Worm (Caenorhabditis elegans) whole organism, L3 larva: Measurements from ENCODE around the gene Y41D4B.17.

ENCODE experiments used
- aly-2 ChIP-seq: fragments of 150-350 bp; optimal IDR thresholded peaks from 2 replicates; lab custom pipeline; 2014; ENCODE audit warnings: missing biosample characterization, missing genetic modification characterization
- ama-1 ChIP-seq: fragments of 150-350 bp; optimal IDR thresholded peaks from 2 replicates; lab custom pipeline; 2018
- daf-12 ChIP-seq: fragments of 150-350 bp; optimal IDR thresholded peaks from 2 replicates; lab custom pipeline; 2014; ENCODE audit warnings: missing biosample characterization, missing genetic modification reagents, missing genetic modification characterization
- mdl-1 ChIP-seq: fragments of 150-350 bp; optimal IDR thresholded peaks from 2 replicates; lab custom pipeline; 2014; ENCODE audit warnings: missing biosample characterization, missing genetic modification characterization
- nhr-76 ChIP-seq: fragments of 150-350 bp; sonication (generic microtip); optimal IDR thresholded peaks from 5 replicates; lab custom pipeline; 2014; ENCODE audit warnings: missing biosample characterization, missing genetic modification characterization
- pqm-1 ChIP-seq: fragments of 150-350 bp; optimal IDR thresholded peaks from 2 replicates; lab custom pipeline; 2017; ENCODE audit warnings: missing biosample characterization, missing genetic modification characterization, inconsistent platforms
- skn-1 ChIP-seq: fragments of 150-350 bp; optimal IDR thresholded peaks from 2 replicates; lab custom pipeline; 2014; ENCODE audit warnings: missing biosample characterization, missing genetic modification characterization
- tbx-2 ChIP-seq: sonication (generic microtip); optimal IDR thresholded peaks from 2 replicates; lab custom pipeline; 2016; ENCODE audit warnings: mild to moderate bottlenecking, missing genetic modification characterization, missing compliant biosample characterization

DNA sequence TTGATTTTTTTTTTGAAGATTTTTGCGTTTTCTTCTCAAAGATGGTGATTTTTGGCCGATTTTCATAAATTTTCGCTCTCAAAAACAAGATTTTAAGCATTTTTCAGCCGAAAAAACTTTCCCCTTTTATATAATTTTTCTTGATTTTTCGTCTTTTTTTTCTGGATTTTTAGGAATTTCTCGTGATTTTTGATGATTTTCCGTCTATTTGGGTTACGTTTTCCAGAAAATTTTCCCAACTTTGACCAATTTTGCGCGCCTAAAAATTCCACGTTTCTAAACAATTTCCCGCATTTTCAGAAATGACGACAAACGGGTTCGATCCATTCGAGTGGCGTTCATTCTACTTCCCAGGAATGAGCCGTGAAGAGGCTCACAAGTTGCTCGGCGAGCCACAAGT lies 37.1 kb downstream of the Y41D4B.17 start, which contains the start of gene ced-2:
- TF ChIP-seq skn-1 (tag; lab: Kevin White, UChicago) (no peak), aly-2 (no peak), nhr-76 (tag; lab: Kevin White, UChicago) (no peak), tbx-2 (tag; lab: Kevin White, UChicago) (no peak), mdl-1 (tag; lab: Kevin White, UChicago) (no peak), ama-1 (lab: Kevin White, UChicago) (no peak), pqm-1 (no peak), daf-12 (tag; lab: Kevin White, UChicago) (no peak)
